Worm (Caenorhabditis elegans) whole organism, dauer: ENCODE results near the gene C02F12.8.

Experiments used
- unc-62 ChIP-seq: sonication (generic microtip); optimal IDR thresholded peaks from 2 replicates; lab custom pipeline; 2017; ENCODE audit warnings: missing biosample characterization, missing genetic modification reagents, missing genetic modification characterization

Gene C02F12.8

DNA sequence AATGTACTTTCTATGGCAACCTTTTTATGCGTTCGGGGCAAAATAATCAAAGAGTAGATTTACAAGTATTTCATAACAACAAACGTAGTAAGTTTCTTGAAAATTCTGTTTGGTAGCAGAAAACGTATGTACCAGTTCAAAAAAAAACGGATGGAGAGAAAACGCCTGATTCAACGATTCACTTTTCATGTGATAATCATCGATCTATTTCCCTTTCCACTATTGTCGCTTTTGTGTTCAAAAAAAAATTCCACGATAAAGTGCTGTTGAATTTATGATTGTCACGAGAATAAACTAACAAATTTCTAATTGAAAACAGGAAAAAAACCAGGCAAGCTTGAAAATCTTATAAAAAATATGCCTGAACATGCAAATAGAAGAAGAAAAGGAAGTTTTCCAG is 2.8 kb upstream of the C02F12.8 start:
- TF ChIP-seq unc-62 (GFP tag; lab: Kevin White, UChicago) = no peak

DNA sequence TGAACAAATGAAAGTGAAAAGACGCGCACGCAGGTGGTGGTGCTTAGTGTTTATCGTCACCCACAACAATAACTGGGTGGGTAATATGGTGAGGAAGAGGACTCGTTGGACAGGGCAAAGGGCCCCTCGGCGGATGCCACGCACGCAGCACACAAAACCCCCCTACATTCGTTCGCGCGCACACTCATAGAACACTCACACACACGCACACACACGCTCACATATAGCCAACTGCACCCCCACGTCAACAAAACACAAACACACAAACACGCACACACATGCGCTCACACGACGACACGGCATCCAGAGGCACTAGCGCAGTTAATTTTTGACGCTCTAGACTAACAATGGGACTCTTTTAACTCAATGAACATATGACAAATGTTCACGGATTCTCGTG is 1.1 kb upstream of the C02F12.8 start:
- TF ChIP-seq unc-62 (GFP tag; lab: Kevin White, UChicago) = no peak

DNA sequence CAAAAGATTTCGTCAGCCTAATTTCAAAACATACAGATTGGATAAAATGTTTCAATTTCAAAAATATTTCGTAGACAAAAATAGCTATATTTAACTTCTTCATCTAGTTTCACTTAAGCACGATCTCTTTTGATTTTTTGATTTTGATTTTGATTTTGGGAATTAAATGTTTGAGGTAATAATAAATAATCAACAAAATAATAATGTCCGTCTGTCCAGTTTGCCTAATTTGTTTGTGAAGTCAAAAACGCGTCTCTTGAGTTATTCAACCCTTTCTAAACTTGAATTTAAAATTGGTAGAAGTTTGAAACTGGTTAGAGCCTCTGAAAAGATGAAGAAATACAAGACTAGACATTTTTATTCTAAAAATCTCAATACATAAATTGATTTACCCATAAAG is 3.2 kb downstream of the C02F12.8 start:
- no peak for TF ChIP-seq unc-62 (GFP tag; lab: Kevin White, UChicago)

DNA sequence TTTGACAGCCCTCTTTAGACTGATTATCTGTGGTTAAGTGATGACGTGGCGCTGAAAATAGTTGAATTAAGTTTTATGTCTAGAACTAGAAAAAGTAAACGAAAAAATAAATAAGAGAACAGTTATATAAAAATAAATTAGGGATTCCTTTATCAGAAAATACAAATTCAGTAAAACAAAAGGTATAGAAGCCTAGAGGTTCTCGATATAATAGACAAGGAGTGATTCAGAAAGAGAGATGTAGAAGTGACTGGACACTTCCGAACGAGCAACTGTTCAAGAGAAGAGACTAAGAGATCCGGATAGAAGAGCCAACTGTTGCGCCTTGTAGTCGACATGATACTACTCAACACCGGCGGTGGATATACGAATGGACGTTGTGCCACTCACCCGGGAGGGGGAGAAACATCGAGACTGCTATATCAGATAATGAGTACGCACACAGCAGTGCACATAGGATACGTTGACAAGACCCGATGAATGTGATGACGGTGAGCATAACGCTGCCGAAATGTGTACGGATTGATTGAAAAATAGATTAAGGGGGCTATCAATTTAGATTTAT is 3.8 kb downstream of the C02F12.8 start, which contains the start of gene tag-278:
TSS of gene tag-278 (minus strand) at position 51 of the 565 bp plus-strand sequence.
- no peak for TF ChIP-seq unc-62 (GFP tag; lab: Kevin White, UChicago)

DNA sequence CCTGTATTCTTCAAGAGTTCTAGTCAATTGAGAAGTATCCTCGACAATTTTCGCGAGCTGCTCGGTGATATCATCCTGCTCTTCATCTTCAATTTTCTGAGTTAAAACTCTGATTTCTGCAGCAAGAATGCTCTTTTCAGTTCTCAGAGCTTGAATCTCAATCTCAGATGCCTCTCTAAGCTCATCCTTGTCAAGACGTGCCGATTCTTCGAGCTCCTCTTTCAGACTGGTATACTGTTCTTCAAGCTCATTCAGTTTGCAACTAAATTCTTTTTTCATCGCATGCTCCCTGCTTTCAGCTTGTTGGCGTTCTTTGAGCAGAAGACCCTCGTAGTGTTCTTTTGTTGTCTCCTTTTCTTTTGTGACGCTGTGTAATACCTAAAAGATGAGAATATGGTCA is 6.6 kb downstream of the C02F12.8 start:
- no peak for TF ChIP-seq unc-62 (GFP tag; lab: Kevin White, UChicago)

DNA sequence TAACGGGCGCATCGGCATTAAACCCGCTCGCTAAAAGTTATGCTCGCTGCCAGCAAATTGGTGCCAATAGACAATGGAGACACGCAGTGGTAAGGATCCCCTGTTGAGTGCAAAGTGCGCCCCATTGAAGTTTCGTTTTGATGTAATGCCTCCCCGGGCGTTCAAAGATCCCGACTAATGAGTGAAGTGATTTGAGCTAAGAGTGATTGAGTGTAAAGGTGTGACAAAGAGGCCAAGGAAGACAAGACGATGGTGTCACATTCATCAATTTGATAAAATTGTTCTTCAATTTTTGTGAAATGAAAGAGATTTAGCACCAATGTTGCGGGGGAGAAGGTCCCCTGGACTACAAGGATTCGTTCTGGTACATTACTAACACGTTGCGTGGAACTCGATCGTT is 10.0 kb downstream of the C02F12.8 start:
- TF ChIP-seq unc-62 (GFP tag; lab: Kevin White, UChicago) = no peak

DNA sequence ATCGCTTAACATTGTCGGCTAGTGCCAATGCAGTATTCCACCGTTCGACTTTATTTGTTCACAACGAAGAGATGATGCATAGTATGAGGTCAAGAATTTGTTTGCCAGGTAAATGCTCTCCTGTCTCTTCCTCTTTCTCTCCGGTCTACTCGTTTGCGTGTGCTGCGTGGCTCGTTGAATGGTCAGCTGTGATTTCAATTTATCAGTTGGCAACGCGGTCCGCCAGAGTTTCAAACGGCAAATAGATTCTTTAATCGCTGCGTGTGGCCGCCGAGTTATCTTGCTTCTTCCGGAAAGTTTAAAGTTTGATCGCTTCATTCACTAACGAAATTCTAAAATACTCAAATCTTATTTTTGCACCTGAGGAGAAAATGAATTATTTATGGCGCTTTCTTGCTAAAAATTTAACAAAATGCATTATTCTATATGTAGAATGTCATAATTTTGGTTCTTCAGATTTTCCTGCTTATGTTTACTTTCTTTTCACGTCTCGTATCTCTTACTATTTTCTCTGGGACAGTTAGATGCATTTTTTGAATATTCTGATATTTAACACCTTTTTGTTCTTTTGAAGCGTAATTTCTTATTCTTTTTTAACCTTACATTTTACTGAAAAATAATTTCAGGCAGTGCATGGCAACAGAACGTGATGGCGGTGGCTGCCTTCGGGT is 12.4 kb downstream of the C02F12.8 start, which contains the start of gene tsp-17:
TSS of gene tsp-17 (plus strand) at position 621 of the 671 bp plus-strand sequence.
- no peak for TF ChIP-seq unc-62 (GFP tag; lab: Kevin White, UChicago)

DNA sequence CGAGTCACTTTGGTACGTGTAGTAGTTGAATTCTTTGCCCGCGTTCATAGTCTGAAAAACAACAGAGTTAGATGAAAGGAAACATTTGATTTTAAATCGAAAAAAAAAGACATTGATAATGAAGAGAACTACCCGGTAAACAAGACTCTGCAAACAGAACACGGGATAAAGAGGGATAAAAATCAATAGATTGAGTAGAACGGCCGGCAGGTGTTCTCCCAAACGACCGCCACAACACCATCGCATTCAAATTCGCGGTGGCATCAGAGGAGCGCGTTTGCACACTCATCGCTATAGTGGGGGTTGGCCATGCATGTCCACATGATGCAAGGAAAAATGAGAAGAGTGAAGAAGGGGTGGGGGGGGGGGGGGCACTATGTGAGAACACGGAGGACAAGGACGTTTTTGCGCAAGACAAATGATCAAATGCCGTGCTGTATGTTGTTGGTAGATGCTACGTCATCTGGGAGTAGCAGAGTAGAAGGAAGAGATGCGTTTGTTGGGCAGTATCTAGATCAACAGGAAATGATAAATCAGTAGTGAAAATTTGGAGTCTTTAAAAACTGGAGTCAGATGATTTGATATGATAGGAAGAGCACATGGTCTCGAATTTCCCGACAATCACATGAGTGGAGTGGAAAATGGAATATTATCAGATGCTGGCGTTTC is 14.4 kb downstream of the C02F12.8 start, which contains the start of gene tag-52:
TSS of gene tag-52 (minus strand) at position 51 of the 669 bp plus-strand sequence.
- TF ChIP-seq unc-62 (GFP tag; lab: Kevin White, UChicago) = no peak

DNA sequence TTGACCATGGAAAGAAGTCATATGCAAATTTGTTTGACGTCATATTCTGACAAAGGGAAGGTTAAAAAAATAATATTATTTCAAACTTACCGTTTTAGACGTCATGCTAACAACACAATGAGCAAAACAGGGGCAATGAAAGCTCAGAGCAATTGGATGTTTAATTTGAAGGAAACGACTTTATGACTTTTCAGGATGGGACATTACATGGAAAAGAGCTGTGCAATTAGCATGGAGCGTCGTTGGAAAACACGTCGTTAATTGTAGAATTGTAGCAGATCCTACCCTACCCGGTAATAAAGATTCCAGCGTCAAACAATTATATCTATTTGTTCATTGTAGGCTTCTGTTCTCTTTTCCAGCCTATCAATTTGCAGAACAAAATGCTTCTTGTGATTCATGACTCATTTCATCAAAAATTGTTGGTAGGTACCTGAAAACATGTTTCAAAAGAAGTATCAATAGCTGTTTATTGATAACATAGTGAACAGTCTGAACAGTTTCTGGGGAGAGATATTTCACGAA is 19.4 kb downstream of the C02F12.8 start, which contains the start of gene ceh-63:
TSS of gene ceh-63 (minus strand) at position 475 of the 525 bp plus-strand sequence.
- no peak for TF ChIP-seq unc-62 (GFP tag; lab: Kevin White, UChicago)

DNA sequence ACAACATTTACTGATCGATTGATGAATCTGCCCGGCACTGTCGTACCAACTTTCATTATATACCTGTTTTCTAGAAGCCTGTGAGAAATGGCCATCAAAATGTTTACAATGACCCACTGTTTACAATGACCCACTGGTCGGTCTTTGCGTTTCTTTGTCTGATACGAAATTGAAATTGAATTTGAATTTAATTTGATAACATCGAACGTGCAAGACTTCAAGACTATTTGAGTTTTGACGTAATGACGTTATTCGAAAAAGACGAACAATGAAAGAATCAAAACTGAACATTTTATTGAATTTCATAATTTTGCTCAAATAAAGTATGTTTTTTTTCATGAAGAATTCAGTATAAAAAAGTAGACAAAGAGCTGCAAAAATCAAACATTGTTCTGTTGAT is 21.0 kb downstream of the C02F12.8 start, which contains the start of gene C02F12.5:
TSS of gene C02F12.5 (minus strand) at position 101 of the 400 bp plus-strand sequence.
- TF ChIP-seq unc-62 (GFP tag; lab: Kevin White, UChicago) = no peak

DNA sequence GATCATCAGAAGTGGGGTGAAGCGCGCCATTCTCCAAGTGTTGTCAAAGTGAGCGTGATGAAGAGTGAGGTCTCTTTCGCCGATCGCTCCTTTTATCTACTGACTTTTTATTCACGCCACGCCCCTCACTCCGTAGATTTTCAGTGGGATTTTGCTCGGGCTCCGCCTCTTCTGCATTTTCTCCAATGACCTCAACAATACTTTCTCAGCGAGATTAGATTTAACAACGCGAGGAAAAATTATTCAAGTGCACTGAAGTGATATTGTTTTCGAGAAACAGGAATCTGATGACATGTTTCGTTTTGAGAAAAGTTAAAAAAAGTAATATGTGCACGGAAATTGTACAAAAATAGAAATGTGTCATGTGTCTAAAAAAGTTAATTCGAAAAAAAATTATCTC is 24.2 kb downstream of the C02F12.8 start, which contains the start of gene snet-1:
TSS of gene snet-1 (minus strand) at position 101 of the 400 bp plus-strand sequence.
- TF ChIP-seq unc-62 (GFP tag; lab: Kevin White, UChicago) = no peak

DNA sequence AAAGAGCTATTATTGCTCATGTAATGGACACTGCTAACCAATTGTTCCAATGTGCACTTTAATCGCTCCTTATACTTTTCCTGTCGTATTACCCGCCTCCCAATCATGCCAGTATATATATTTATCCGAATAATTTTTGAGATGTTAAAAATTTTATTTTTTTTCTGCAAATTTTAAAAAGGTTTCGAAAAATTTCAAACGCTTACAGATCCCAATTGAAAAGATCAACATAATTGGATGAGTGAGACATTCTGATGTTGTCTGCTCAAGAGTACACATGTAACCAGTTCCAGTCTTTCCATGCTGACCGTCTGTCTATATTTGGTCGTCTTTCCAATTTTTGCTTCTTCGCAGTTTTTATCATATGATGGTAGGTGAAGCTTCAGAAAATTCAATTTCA is 33.8 kb downstream of the C02F12.8 start, which contains the start of gene R11G1.1:
TSS of gene R11G1.1 (plus strand) at position 301 of the 400 bp plus-strand sequence.
- TF ChIP-seq unc-62 (GFP tag; lab: Kevin White, UChicago) = no peak

DNA sequence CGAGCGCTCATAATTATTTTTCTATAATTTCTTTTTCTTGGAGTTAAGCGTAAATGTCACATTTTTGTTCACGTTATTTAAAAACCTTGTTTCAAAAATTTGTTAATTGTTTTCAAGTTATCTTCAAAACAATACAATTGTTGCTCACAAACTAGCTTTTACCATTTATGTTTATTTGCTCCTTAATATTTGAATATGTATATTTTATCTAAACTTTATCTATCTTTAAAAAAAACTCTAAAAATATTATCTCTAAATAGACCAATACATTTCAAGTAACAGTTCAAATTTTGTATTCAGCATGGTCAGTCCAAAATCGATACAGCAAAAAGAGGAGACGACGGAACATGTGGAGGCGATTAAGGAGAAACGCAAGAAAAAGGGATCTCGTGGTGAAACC is 37.1 kb downstream of the C02F12.8 start, which contains the start of gene R11G1.7:
TSS of gene R11G1.7 (plus strand) at position 301 of the 400 bp plus-strand sequence.
- no peak for TF ChIP-seq unc-62 (GFP tag; lab: Kevin White, UChicago)

DNA sequence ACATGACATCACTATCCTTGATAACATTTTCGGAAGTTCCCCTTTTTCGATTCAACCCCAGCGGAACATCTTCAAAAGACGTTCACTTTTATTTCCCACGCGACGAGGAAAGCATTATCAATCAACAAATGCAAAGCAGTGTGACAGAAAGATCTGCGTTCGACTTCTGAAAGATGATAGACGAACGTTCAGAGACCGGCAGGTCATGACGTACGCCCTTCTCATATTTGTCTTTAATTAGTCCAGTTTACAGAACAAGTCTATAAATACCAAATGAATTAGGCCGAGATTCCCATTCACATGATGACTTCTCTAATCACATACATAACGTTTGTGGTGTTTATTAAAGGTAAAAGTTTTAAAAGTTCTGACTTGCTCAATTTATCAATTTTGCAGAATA is 38.4 kb downstream of the C02F12.8 start, which contains the start of gene R11G1.11:
TSS of gene R11G1.11 (plus strand) at position 301 of the 400 bp plus-strand sequence.
- no peak for TF ChIP-seq unc-62 (GFP tag; lab: Kevin White, UChicago)

DNA sequence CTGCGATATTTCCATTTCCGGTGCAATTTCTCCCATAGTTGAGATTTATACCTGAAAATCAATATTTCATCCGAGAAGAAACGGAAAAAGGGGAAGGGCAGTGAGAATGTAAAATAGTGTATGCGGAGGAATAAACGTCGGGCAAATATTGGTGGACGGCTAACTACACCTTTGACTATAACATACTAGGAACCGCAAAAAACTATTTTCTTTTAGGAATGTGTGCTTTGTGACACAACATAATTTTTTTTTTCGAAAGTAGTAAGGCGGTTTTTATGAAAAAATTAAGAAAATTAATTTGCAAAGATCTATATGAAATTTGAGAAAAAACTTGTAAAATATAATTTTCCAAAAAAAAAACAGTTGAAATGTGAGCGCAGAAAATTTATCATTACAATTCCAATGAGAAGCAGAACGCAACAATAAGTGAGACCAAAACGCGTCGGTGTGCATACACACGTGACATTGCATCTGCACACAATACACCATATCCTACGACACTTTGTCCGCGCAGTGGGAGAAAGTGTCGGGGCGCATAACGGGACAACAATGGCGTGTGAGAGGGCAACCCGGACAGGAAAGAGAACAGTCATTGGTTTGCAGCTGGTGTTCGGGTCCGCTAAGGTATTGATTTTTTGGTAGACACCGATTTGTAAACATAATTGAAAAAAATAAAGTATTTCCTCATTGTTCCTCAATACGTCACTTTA is 42.8 kb downstream of the C02F12.8 start, which contains the start of the genes sax-1 and R11G1.2:
TSS of gene sax-1 (minus strand) at position 51 of the 710 bp plus-strand sequence.
TSS of gene R11G1.2 (plus strand) at position 515 of the 710 bp plus-strand sequence.
- no peak for TF ChIP-seq unc-62 (GFP tag; lab: Kevin White, UChicago)
